Worm (Caenorhabditis elegans) whole organism, young adult: ENCODE data around the gene Y4C6B.1.

Source experiments
- ZK185.1 ChIP-seq: sonication (generic microtip); optimal IDR thresholded peaks from 2 replicates; lab custom pipeline; 2016; ENCODE audit warnings: mild to moderate bottlenecking, missing genetic modification characterization, missing compliant biosample characterization; ENCODE audit not compliant: poor library complexity, severe bottlenecking
- aptf-3 ChIP-seq: fragments of 200-800 bp; sonication (Bioruptor generic); IDR thresholded peaks from 2 replicates; pipeline ENCODE4 v1.3.6; 2022; ENCODE audit warnings: missing genetic modification characterization, missing compliant biosample characterization
- dox-1 ChIP-seq: fragments of 200-800 bp; sonication (Bioruptor generic); IDR thresholded peaks from 2 replicates; pipeline ENCODE4 v1.3.6; 2022; ENCODE audit warnings: missing genetic modification reagents, missing genetic modification characterization, missing compliant biosample characterization
- nfya-1 ChIP-seq: sonication (generic microtip); optimal IDR thresholded peaks from 2 replicates; lab custom pipeline; 2017; ENCODE audit warnings: antibody characterized with exemption, missing compliant biosample characterization, missing genetic modification characterization, borderline replicate concordance; ENCODE audit not compliant: insufficient read depth
- snpc-4 ChIP-seq, 5 experiments: fragments of 150-350 bp in 1 of 5; sonication (generic microtip) in 4 of 5; optimal IDR thresholded peaks; 2 replicates each; lab custom pipeline; 2014 to 2018; ENCODE audit warnings: missing genetic modification characterization in 5 of 5, missing biosample characterization in 3 of 5, antibody characterized with exemption in 2 of 5, mild to moderate bottlenecking in 2 of 5, missing compliant biosample characterization in 2 of 5, missing genotype in 2 of 5, moderate library complexity in 2 of 5, missing genetic modification reagents in 1 of 5

DNA sequence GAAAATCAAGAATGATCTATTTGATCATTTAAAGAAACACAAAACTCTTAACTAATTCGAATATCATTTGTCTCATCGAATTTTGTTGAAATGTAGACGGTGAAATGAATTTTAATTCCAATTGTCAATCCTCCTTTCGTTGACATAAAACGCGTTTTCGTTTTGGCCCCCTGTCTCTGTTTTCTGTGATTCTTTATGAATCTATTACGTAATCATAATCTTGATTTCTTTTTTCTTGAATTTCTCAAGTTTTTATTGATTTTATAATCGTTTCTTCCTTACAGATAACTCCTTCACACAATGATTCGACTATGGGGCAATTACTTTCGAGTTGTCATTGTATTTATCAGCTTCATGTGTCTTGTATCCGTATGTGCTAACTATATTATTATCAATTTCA is 22.1 kb upstream of the Y4C6B.1 start, which contains the start of gene Y4C6B.3:
- TF ChIP-seq dox-1 (GFP tag; lab: Robert Waterston, UW) (no peak), nfya-1 (no peak), aptf-3 (GFP tag; lab: Robert Waterston, UW) (no peak), ZK185.1 (tag; lab: Kevin White, UChicago) (no peak), snpc-4 (GFP tag; optimal IDR thresholded peaks at IDR 0.05; lab: Kevin White, UChicago) (no peak), snpc-4 (tag; optimal IDR thresholded peaks at IDR 0.05; lab: Kevin White, UChicago) (no peak)
